Fruit fly (Drosophila melanogaster): ENCODE measurements around the gene rempA.

DNA sequence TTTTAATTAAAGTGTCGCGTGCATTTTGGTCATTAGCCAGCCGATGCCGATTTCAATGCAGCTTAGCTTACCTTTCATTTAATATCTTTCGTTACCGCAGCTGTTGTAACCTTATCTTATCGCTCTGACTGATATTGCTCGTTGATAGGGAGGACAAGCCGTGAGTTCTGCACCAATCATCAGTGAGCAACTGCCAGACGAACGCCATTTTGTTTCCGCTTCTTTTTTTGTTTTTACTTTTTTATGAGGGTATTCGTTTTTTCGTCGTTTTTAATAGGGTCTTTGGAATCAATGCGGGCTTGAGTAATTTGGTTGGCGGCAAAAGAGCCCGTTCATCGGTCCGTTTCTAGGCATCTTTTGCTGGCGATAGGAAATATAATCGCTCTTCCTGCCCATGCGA lies 55.1 kb downstream of the rempA start:
- TF ChIP-seq tj (GFP tag; optimal IDR thresholded peaks at IDR 0.05) (no peak), cic (GFP tag; optimal IDR thresholded peaks at IDR 0.05) (no peak), Hr96 (GFP tag; optimal IDR thresholded peaks at IDR 0.05) (no peak)

All from whole organism, adult.